Worm (Caenorhabditis elegans) whole organism, mixed stage, embryonic: ENCODE results near the gene R13D11.1.

Experiments used
- bed-3 ChIP-seq: fragments of 200-800 bp; sonication (Bioruptor generic); optimal IDR thresholded peaks from 3 replicates; lab custom pipeline; 2018; ENCODE audit warnings: mild to moderate bottlenecking, missing genetic modification characterization, moderate library complexity, missing compliant biosample characterization
- blmp-1 ChIP-seq: fragments of 150-350 bp; optimal IDR thresholded peaks from 2 replicates; lab custom pipeline; 2014; ENCODE audit warnings: missing biosample characterization, missing genetic modification characterization
- ceh-39 ChIP-seq: fragments of 150-350 bp; optimal IDR thresholded peaks from 2 replicates; lab custom pipeline; 2014; ENCODE audit warnings: missing biosample characterization, missing genetic modification characterization
- ces-1 ChIP-seq: fragments of 150-350 bp; optimal IDR thresholded peaks from 2 replicates; lab custom pipeline; 2014; ENCODE audit warnings: missing biosample characterization, missing genetic modification reagents, missing genetic modification characterization
- elt-3 ChIP-seq: fragments of 150-350 bp; optimal IDR thresholded peaks from 2 replicates; lab custom pipeline; 2014; ENCODE audit warnings: missing biosample characterization, missing genetic modification characterization
- lsy-2 ChIP-seq: fragments of 150-350 bp; optimal IDR thresholded peaks from 2 replicates; lab custom pipeline; 2014; ENCODE audit warnings: missing biosample characterization, missing genetic modification characterization
- mab-5 ChIP-seq: fragments of 150-350 bp; optimal IDR thresholded peaks from 2 replicates; lab custom pipeline; 2014; ENCODE audit warnings: missing biosample characterization, missing genetic modification characterization
- pha-4 ChIP-seq: fragments of 150-350 bp; optimal IDR thresholded peaks from 2 replicates; lab custom pipeline; 2018; ENCODE audit warnings: missing biosample characterization, missing genetic modification reagents, missing genetic modification characterization
- snpc-4 ChIP-seq: fragments of 150-350 bp; optimal IDR thresholded peaks from 2 replicates; lab custom pipeline; 2014; ENCODE audit warnings: missing biosample characterization, missing genetic modification characterization
- unc-120 ChIP-seq: sonication (generic microtip); optimal IDR thresholded peaks from 2 replicates; lab custom pipeline; 2017; ENCODE audit warnings: missing genetic modification characterization, missing compliant biosample characterization; ENCODE audit not compliant: poor library complexity, severe bottlenecking
- unc-39 ChIP-seq: fragments of 150-350 bp; optimal IDR thresholded peaks from 2 replicates; lab custom pipeline; 2014; ENCODE audit warnings: missing biosample characterization, missing genetic modification characterization
- unc-62 ChIP-seq: fragments of 150-350 bp; optimal IDR thresholded peaks from 2 replicates; lab custom pipeline; 2014; ENCODE audit warnings: missing biosample characterization, missing genetic modification reagents, missing genetic modification characterization
- ztf-11 ChIP-seq: fragments of 150-350 bp; optimal IDR thresholded peaks from 2 replicates; lab custom pipeline; 2014; ENCODE audit warnings: missing biosample characterization, missing genetic modification characterization

ce11 chrV:813101-813500 is 4.2 kb upstream of the R13D11.1 start, which contains the start of gene R13D11.10:
- TF ChIP-seq lsy-2 (tag; lab: Kevin White, UChicago) (no peak), unc-39 (no peak), ceh-39 (tag; lab: Kevin White, UChicago) (no peak), ztf-11 (tag; lab: Kevin White, UChicago) (no peak), elt-3 (tag; lab: Kevin White, UChicago) (no peak), bed-3 (no peak), unc-62 (no peak), snpc-4 (tag; lab: Kevin White, UChicago) (no peak), pha-4 (tag; lab: Kevin White, UChicago) (no peak), blmp-1 (no peak), ces-1 (GFP tag; lab: Kevin White, UChicago) (no peak), mab-5 (tag; lab: Kevin White, UChicago) (no peak), unc-120 (tag; lab: Kevin White, UChicago) (no peak)
